Fruit fly (Drosophila melanogaster): ENCODE measurements around the gene Mnr.

dm6 chrX:21317422-21317821 is 36.5 kb upstream of the Mnr start, which contains the start of gene CG1801:
- TF ChIP-seq br (GFP tag; optimal IDR thresholded peaks at IDR 0.05): no peak
- no peak for TF ChIP-seq dmrt93B (GFP tag; optimal IDR thresholded peaks at IDR 0.05)
- TF ChIP-seq fru (GFP tag; optimal IDR thresholded peaks at IDR 0.05): no peak
- TF ChIP-seq Myc (optimal IDR thresholded peaks at IDR 0.05): no peak
- no peak for TF ChIP-seq psq (GFP tag; optimal IDR thresholded peaks at IDR 0.05)
- no peak for TF ChIP-seq jim (GFP tag; optimal IDR thresholded peaks at IDR 0.05)
- TF ChIP-seq Sp1 (GFP tag; optimal IDR thresholded peaks at IDR 0.05): no peak
- no peak for TF ChIP-seq usp (GFP tag; optimal IDR thresholded peaks at IDR 0.05)
- TF ChIP-seq foxo (GFP tag; optimal IDR thresholded peaks at IDR 0.05): no peak
- no peak for TF ChIP-seq Hr78 (GFP tag; optimal IDR thresholded peaks at IDR 0.05)
